Fruit fly (Drosophila melanogaster) whole organism, wandering third instar larva: Measurements from ENCODE around the gene rols.

ENCODE experiments used
- Abd-B ChIP-seq: fragments of >200 bp; optimal IDR thresholded peaks from 2 replicates; lab custom pipeline; 2017; ENCODE audit warnings: missing biosample characterization, missing genetic modification characterization
- CG32264 ChIP-seq: fragments of 200-800 bp; sonication (Bioruptor generic); optimal IDR thresholded peaks from 2 replicates; lab custom pipeline; 2016; ENCODE audit warnings: missing biosample characterization, missing genetic modification characterization
- CG9705 ChIP-seq: fragments of 200-800 bp; sonication (Bioruptor generic); optimal IDR thresholded peaks from 2 replicates; lab custom pipeline; 2018; ENCODE audit warnings: missing biosample characterization, mild to moderate bottlenecking, missing genetic modification characterization
- CrebA ChIP-seq: fragments of 200-800 bp; sonication (Bioruptor generic); optimal IDR thresholded peaks from 2 replicates; lab custom pipeline; 2016; ENCODE audit warnings: missing biosample characterization, mild to moderate bottlenecking, missing genetic modification characterization, borderline replicate concordance
- Dfd ChIP-seq: fragments of >200 bp; optimal IDR thresholded peaks from 2 replicates; lab custom pipeline; 2017; ENCODE audit warnings: missing biosample characterization, missing genetic modification characterization
- Dif ChIP-seq: fragments of 200-275, 200-300 bp; sonication (Bioruptor generic); optimal IDR thresholded peaks from 2 replicates; lab custom pipeline; 2018; ENCODE audit warnings: missing biosample characterization, missing genetic modification characterization; ENCODE audit not compliant: partially characterized antibody
- HLH106 ChIP-seq: fragments of 200-800 bp; optimal IDR thresholded peaks from 3 replicates; lab custom pipeline; 2019; ENCODE audit warnings: missing biosample characterization, mild to moderate bottlenecking, missing genetic modification characterization, moderate library complexity
- Hnf4 ChIP-seq: fragments of 200-800 bp; sonication (Bioruptor generic); optimal IDR thresholded peaks from 2 replicates; lab custom pipeline; 2016; ENCODE audit warnings: missing biosample characterization, mild to moderate bottlenecking, missing genetic modification characterization
- Hr78 ChIP-seq: fragments of >200 bp; optimal IDR thresholded peaks from 2 replicates; lab custom pipeline; 2017; ENCODE audit warnings: missing biosample characterization, missing genetic modification characterization
- Hr83 ChIP-seq: fragments of 200-300 bp; sonication (Bioruptor generic); optimal IDR thresholded peaks from 2 replicates; lab custom pipeline; 2016; ENCODE audit warnings: missing biosample characterization, mild to moderate bottlenecking, missing genetic modification characterization, moderate library complexity; ENCODE audit not compliant: poor library complexity, severe bottlenecking
- Jra ChIP-seq: sonication (Bioruptor generic); optimal IDR thresholded peaks from 2 replicates; lab custom pipeline; 2016; ENCODE audit warnings: missing biosample characterization, missing genetic modification characterization
- Mio ChIP-seq: sonication (Bioruptor generic); optimal IDR thresholded peaks from 2 replicates; lab custom pipeline; 2016; ENCODE audit warnings: missing biosample characterization, missing genetic modification characterization
- Myc ChIP-seq: fragments of >200 bp; optimal IDR thresholded peaks from 2 replicates; lab custom pipeline; 2017
- N ChIP-seq: fragments of >200 bp; optimal IDR thresholded peaks from 2 replicates; lab custom pipeline; 2018; ENCODE audit warnings: missing biosample characterization, missing external identifiers, missing genetic modification characterization
- OdsH ChIP-seq: fragments of 200-800 bp; sonication (Bioruptor generic); optimal IDR thresholded peaks from 2 replicates; lab custom pipeline; 2016; ENCODE audit warnings: missing biosample characterization, mild to moderate bottlenecking, missing genetic modification characterization
- Rel ChIP-seq, 2 experiments: fragments of 200-800 bp; sonication (Bioruptor generic) in 1 of 2; optimal IDR thresholded peaks; 2 replicates in 1 of 2; 3 replicates in 1 of 2; lab custom pipeline; 2016 to 2019; ENCODE audit warnings: mild to moderate bottlenecking in 2 of 2, missing biosample characterization in 2 of 2, missing genetic modification characterization in 2 of 2, moderate library complexity in 1 of 2
- Vsx2 ChIP-seq: fragments of 200-300, 225-300 bp; sonication (Bioruptor generic); optimal IDR thresholded peaks from 2 replicates; lab custom pipeline; 2018; ENCODE audit warnings: missing biosample characterization, missing genetic modification characterization; ENCODE audit not compliant: partially characterized antibody
- brk ChIP-seq: fragments of 200-800 bp; sonication (Bioruptor generic); optimal IDR thresholded peaks from 2 replicates; lab custom pipeline; 2016; ENCODE audit warnings: missing biosample characterization, mild to moderate bottlenecking, missing genetic modification characterization
- dl ChIP-seq, 2 experiments: fragments of 175-275, 200-275 bp in 1 of 2; fragments of 200-275 bp in 1 of 2; sonication (Bioruptor generic); optimal IDR thresholded peaks; lab custom pipeline; 2018; ENCODE audit warnings: mild to moderate bottlenecking in 2 of 2, missing biosample characterization in 2 of 2, missing genetic modification characterization in 2 of 2, moderate library complexity in 2 of 2; ENCODE audit not compliant: partially characterized antibody in 2 of 2, insufficient read depth in 1 of 2
- dmrt93B ChIP-seq: fragments of 200-800 bp; sonication (Bioruptor generic); optimal IDR thresholded peaks from 2 replicates; lab custom pipeline; 2018; ENCODE audit warnings: missing biosample characterization, mild to moderate bottlenecking, missing genetic modification characterization
- dsf ChIP-seq: sonication (Bioruptor generic); optimal IDR thresholded peaks from 2 replicates; lab custom pipeline; 2016; ENCODE audit warnings: missing biosample characterization, missing genetic modification characterization, borderline replicate concordance
- foxo ChIP-seq, 2 experiments: fragments of 200-800 bp; sonication (Bioruptor generic); optimal IDR thresholded peaks; 2 replicates in 1 of 2; 3 replicates in 1 of 2; lab custom pipeline; 2016 to 2017; ENCODE audit warnings: missing biosample characterization in 2 of 2, missing genetic modification characterization in 2 of 2
- fru ChIP-seq: fragments of 200-800 bp; sonication (Bioruptor generic); optimal IDR thresholded peaks from 3 replicates; lab custom pipeline; 2016; ENCODE audit warnings: missing biosample characterization, mild to moderate bottlenecking, missing genetic modification characterization
- h ChIP-seq: fragments of 200-800 bp; sonication (Bioruptor generic); optimal IDR thresholded peaks from 3 replicates; lab custom pipeline; 2016; ENCODE audit warnings: missing biosample characterization, mild to moderate bottlenecking, missing genetic modification characterization
- jim ChIP-seq: fragments of 175-275, 200-325 bp; sonication (Bioruptor generic); optimal IDR thresholded peaks from 2 replicates; lab custom pipeline; 2016; ENCODE audit warnings: missing biosample characterization, mild to moderate bottlenecking, missing genetic modification characterization
- lola ChIP-seq: fragments of >200 bp; optimal IDR thresholded peaks from 2 replicates; lab custom pipeline; 2017; ENCODE audit warnings: missing biosample characterization, missing genetic modification characterization
- pan ChIP-seq: fragments of >200 bp; optimal IDR thresholded peaks from 2 replicates; lab custom pipeline; 2017
- rgr ChIP-seq: fragments of 200-800 bp; sonication (Bioruptor generic); optimal IDR thresholded peaks from 3 replicates; lab custom pipeline; 2016; ENCODE audit warnings: missing biosample characterization, mild to moderate bottlenecking, missing genetic modification characterization
- sage ChIP-seq: fragments of 200-800 bp; sonication (Bioruptor generic); optimal IDR thresholded peaks from 2 replicates; lab custom pipeline; 2016; ENCODE audit warnings: missing biosample characterization, mild to moderate bottlenecking, missing genetic modification characterization
- sv ChIP-seq: fragments of 200-800 bp; sonication (Bioruptor generic); optimal IDR thresholded peaks from 3 replicates; lab custom pipeline; 2016; ENCODE audit warnings: missing biosample characterization, missing genetic modification characterization
- tai ChIP-seq: sonication (Bioruptor generic); optimal IDR thresholded peaks from 2 replicates; lab custom pipeline; 2016; ENCODE audit warnings: missing biosample characterization, missing genetic modification characterization
- usp ChIP-seq: fragments of >200 bp; optimal IDR thresholded peaks from 2 replicates; lab custom pipeline; 2017; ENCODE audit warnings: missing biosample characterization, missing genetic modification characterization
- woc ChIP-seq: sonication (Bioruptor generic); optimal IDR thresholded peaks from 2 replicates; lab custom pipeline; 2016; ENCODE audit warnings: missing biosample characterization, mild to moderate bottlenecking, missing genetic modification characterization

rols gene

dm6 chr3L:11997959-11998358, 66.7 kb downstream of the rols start, which contains the start of gene Grip163:
Gene Grip163, minus strand, starts transcription at chr3L:11998138.
- TF ChIP-seq Dif (no peak), usp (GFP tag; lab: Kevin White, UChicago) (no peak), lola (GFP tag; lab: Kevin White, UChicago) (no peak), dmrt93B (GFP tag; lab: Kevin White, UChicago) (no peak), Myc (lab: Kevin White, UChicago) (no peak), brk (no peak), Hnf4 (no peak), CrebA (GFP tag; lab: Kevin White, UChicago) (no peak), Hr78 (GFP tag; lab: Kevin White, UChicago) (no peak), OdsH (GFP tag; lab: Kevin White, UChicago) (no peak)

dm6 chr3L:11992960-11993359, 71.7 kb downstream of the rols start, which contains the start of gene viaf:
Gene viaf, minus strand, starts transcription at chr3L:11993179.
- TF ChIP-seq Jra (GFP tag; lab: Kevin White, UChicago): peak; percentile 81
- TF ChIP-seq HLH106: peak; percentile 49
- no peak for TF ChIP-seq dmrt93B (GFP tag; lab: Kevin White, UChicago)
- peak; percentile 10 for TF ChIP-seq OdsH (GFP tag; lab: Kevin White, UChicago)
- TF ChIP-seq rgr (GFP tag; lab: Kevin White, UChicago): peak; percentile 61
- peak; percentile 39 for TF ChIP-seq Hr83 (GFP tag; lab: Kevin White, UChicago)
- no peak for TF ChIP-seq woc
- peak; percentile 2 for TF ChIP-seq sv (GFP tag; lab: Kevin White, UChicago)
- peak in 1 of 2 experiments; percentile 40 for TF ChIP-seq foxo (GFP tag; optimal IDR thresholded peaks at IDR 0.05; lab: Kevin White, UChicago)
- TF ChIP-seq sage (GFP tag; lab: Kevin White, UChicago): peak; percentile 43
- TF ChIP-seq N (GFP tag; lab: Kevin White, UChicago): no peak

- no peak for TF ChIP-seq HLH106
- TF ChIP-seq tai (GFP tag; lab: Kevin White, UChicago): no peak
- TF ChIP-seq foxo (GFP tag; optimal IDR thresholded peaks at IDR 0.05; lab: Kevin White, UChicago): no peak
- TF ChIP-seq Mio (GFP tag; lab: Kevin White, UChicago): no peak
- TF ChIP-seq N (GFP tag; lab: Kevin White, UChicago): no peak
- TF ChIP-seq CG9705 (GFP tag; lab: Kevin White, UChicago): no peak
- no peak for TF ChIP-seq dmrt93B (GFP tag; lab: Kevin White, UChicago)
Measured at dm6 chr3L:11990436-11990835, 74.2 kb downstream of the rols start, which contains the start of gene CG6931. Gene CG6931, plus strand, starts transcription at chr3L:11990736.

- TF ChIP-seq Hnf4 (no peak), brk (no peak), OdsH (GFP tag; lab: Kevin White, UChicago) (no peak), Vsx2 (GFP tag; lab: Kevin White, UChicago) (no peak), dmrt93B (GFP tag; lab: Kevin White, UChicago) (no peak), dl (GFP tag; optimal IDR thresholded peaks at IDR 0.05; lab: Kevin White, UChicago; ENCODE audit: insufficient read depth in 1 of 2, partially characterized antibody in 2 of 2) (no peak), Abd-B (GFP tag; lab: Kevin White, UChicago) (no peak), dsf (no peak), jim (GFP tag; lab: Kevin White, UChicago) (no peak), Rel (GFP tag; optimal IDR thresholded peaks at IDR 0.05; lab: Kevin White, UChicago) (no peak), Rel (tag; optimal IDR thresholded peaks at IDR 0.05; lab: Kevin White, UChicago) (no peak), Myc (lab: Kevin White, UChicago) (no peak), pan (lab: Kevin White, UChicago) (no peak), fru (GFP tag; lab: Kevin White, UChicago) (no peak), CG32264 (GFP tag; lab: Kevin White, UChicago) (no peak), Dfd (GFP tag; lab: Kevin White, UChicago) (no peak), tai (GFP tag; lab: Kevin White, UChicago) (no peak), CG9705 (GFP tag; lab: Kevin White, UChicago) (no peak), h (GFP tag; lab: Kevin White, UChicago) (no peak)
Measured at dm6 chr3L:11984606-11985005, 80.1 kb downstream of the rols start, which contains the start of gene CG6938. Gene CG6938, plus strand, starts transcription at chr3L:11984906.
